Worm (Caenorhabditis elegans): Measurements from ENCODE around the gene R10E11.6.
A peak's percentile ranks its signal among the peaks of the same experiment; 100 is the strongest.

DNA sequence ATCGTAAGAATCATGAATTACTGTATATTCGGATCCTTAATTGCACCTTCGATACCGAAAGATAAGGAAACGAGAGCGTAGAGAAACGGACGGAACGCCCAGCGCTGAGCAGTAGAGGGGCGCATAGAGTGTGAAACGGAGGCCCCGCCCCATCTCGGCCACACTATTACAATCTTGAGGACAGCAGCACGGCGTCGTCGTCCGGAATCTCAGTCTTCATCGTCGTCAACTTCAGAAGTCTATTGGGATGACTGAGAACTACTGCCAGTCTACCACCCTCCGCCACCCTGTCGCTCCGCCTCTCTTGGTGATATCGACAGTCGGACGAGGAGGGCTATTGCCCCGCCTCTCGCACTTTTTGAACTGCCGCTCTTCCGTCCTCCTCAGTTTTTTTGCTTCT, 18.1 kb upstream of the R10E11.6 start:
- TF ChIP-seq ZK546.5 (tag; optimal IDR thresholded peaks at IDR 0.05) (no peak), nhr-25 (tag; optimal IDR thresholded peaks at IDR 0.05) (no peak), unc-62 (GFP tag; optimal IDR thresholded peaks at IDR 0.05) (no peak), mdl-1 (tag; optimal IDR thresholded peaks at IDR 0.05) (no peak), nhr-67 (tag; optimal IDR thresholded peaks at IDR 0.05) (no peak), fos-1 (tag; optimal IDR thresholded peaks at IDR 0.05) (no peak), nhr-237 (tag; optimal IDR thresholded peaks at IDR 0.05) (no peak), ceh-82 (tag; optimal IDR thresholded peaks at IDR 0.05) (no peak), elt-2 (tag; optimal IDR thresholded peaks at IDR 0.05) (no peak), ceh-16 (tag; optimal IDR thresholded peaks at IDR 0.05) (no peak), elt-3 (tag; optimal IDR thresholded peaks at IDR 0.05) (no peak), nhr-12 (tag; optimal IDR thresholded peaks at IDR 0.05) (no peak), nhr-77 (tag; optimal IDR thresholded peaks at IDR 0.05) (no peak), lin-39 (tag; optimal IDR thresholded peaks at IDR 0.05) (peak; percentile 1)

Measured in whole organism, L3 larva.